Fruit fly (Drosophila melanogaster) whole organism, embryonic: ENCODE measurements around the gene CG3040.

ENCODE experiments used
- Adf1 ChIP-seq: fragments of 200-800 bp; sonication (Bioruptor generic); IDR thresholded peaks from 2 replicates; pipeline ENCODE4 v1.3.6; 2022; ENCODE audit warnings: missing biosample characterization, missing genetic modification characterization
- Aef1 ChIP-seq: fragments of 200-800 bp; sonication (Bioruptor generic); IDR thresholded peaks from 3 replicates; pipeline ENCODE4 v1.3.6; 2022; ENCODE audit warnings: missing biosample characterization, missing genetic modification characterization
- CG10209 ChIP-seq: fragments of 200-800 bp; sonication (Bioruptor generic); optimal IDR thresholded peaks from 3 replicates; lab custom pipeline; 2017; ENCODE audit warnings: missing biosample characterization, mild to moderate bottlenecking, missing genetic modification characterization, missing genetic modification reagents
- CG10979 ChIP-seq: fragments of 200-800 bp; sonication (Bioruptor generic); optimal IDR thresholded peaks from 2 replicates; lab custom pipeline; 2018; ENCODE audit warnings: missing biosample characterization, mild to moderate bottlenecking, missing genetic modification characterization, moderate library complexity
- CG13424 ChIP-seq: fragments of 200-800 bp; sonication (Bioruptor generic); optimal IDR thresholded peaks from 2 replicates; lab custom pipeline; 2019; ENCODE audit warnings: missing biosample characterization, mild to moderate bottlenecking, missing genetic modification characterization, moderate library complexity
- CG13775 ChIP-seq: fragments of 200-800 bp; sonication (Bioruptor generic); optimal IDR thresholded peaks from 3 replicates; lab custom pipeline; 2017; ENCODE audit warnings: missing biosample characterization, mild to moderate bottlenecking, missing genetic modification characterization
- CG14860 ChIP-seq: fragments of 200-800 bp; sonication (Bioruptor generic); IDR thresholded peaks from 3 replicates; pipeline ENCODE4 v1.3.6; 2022; ENCODE audit warnings: missing biosample characterization, missing genetic modification characterization; ENCODE audit not compliant: partially characterized antibody
- CG15479 ChIP-seq: fragments of 200-800 bp; sonication (Bioruptor generic); optimal IDR thresholded peaks from 3 replicates; lab custom pipeline; 2019; ENCODE audit warnings: missing biosample characterization, mild to moderate bottlenecking, missing genetic modification characterization, moderate library complexity
- CG1603 ChIP-seq: fragments of 200-800 bp; sonication (Bioruptor generic); optimal IDR thresholded peaks from 2 replicates; lab custom pipeline; 2019; ENCODE audit warnings: missing biosample characterization, mild to moderate bottlenecking, missing genetic modification characterization, moderate library complexity
- CG17359 ChIP-seq: fragments of 200-800 bp; sonication (Bioruptor generic); optimal IDR thresholded peaks from 3 replicates; lab custom pipeline; 2018; ENCODE audit warnings: missing biosample characterization, mild to moderate bottlenecking, missing genetic modification characterization, moderate library complexity
- CG17361 ChIP-seq: fragments of 200-800 bp; sonication (Bioruptor generic); IDR thresholded peaks from 3 replicates; pipeline ENCODE4 v1.3.6; 2022; ENCODE audit warnings: missing biosample characterization, missing genetic modification characterization
- CG18262 ChIP-seq: fragments of 200-800 bp; optimal IDR thresholded peaks from 3 replicates; lab custom pipeline; 2019; ENCODE audit warnings: missing biosample characterization, mild to moderate bottlenecking, missing genetic modification characterization, moderate library complexity
- CG30403 ChIP-seq: fragments of 200-800 bp; sonication (Bioruptor generic); optimal IDR thresholded peaks from 3 replicates; lab custom pipeline; 2016; ENCODE audit warnings: missing biosample characterization, missing genetic modification characterization
- CG32767 ChIP-seq: fragments of 200-800 bp; sonication (Bioruptor generic); IDR thresholded peaks from 2 replicates; pipeline ENCODE4 v1.3.6; 2022; ENCODE audit warnings: missing biosample characterization, missing genetic modification characterization
- CG3281 ChIP-seq: fragments of 200-800 bp; sonication (Bioruptor generic); optimal IDR thresholded peaks from 3 replicates; lab custom pipeline; 2017; ENCODE audit warnings: missing biosample characterization, mild to moderate bottlenecking, missing genetic modification characterization
- CG33557 ChIP-seq: fragments of 200-800 bp; sonication (Bioruptor generic); optimal IDR thresholded peaks from 2 replicates; lab custom pipeline; 2019; ENCODE audit warnings: missing biosample characterization, mild to moderate bottlenecking, missing genetic modification characterization, moderate library complexity
- CG6272 ChIP-seq: fragments of 200-800 bp; sonication (Bioruptor generic); IDR thresholded peaks from 2 replicates; pipeline ENCODE4 v1.3.6; 2022; ENCODE audit warnings: missing biosample characterization, missing genetic modification characterization
- CG7556 ChIP-seq: fragments of 200-800 bp; sonication (Bioruptor generic); optimal IDR thresholded peaks from 2 replicates; lab custom pipeline; 2017; ENCODE audit warnings: missing biosample characterization, mild to moderate bottlenecking, missing genetic modification characterization
- CG8290 ChIP-seq, 3 experiments: fragments of 200-800 bp; sonication (Bioruptor generic); optimal IDR thresholded peaks; 2 replicates each; lab custom pipeline; 2016 to 2019; ENCODE audit warnings: missing biosample characterization in 3 of 3, missing genetic modification characterization in 3 of 3, mild to moderate bottlenecking in 2 of 3, moderate library complexity in 1 of 3
- CG9437 ChIP-seq: fragments of 200-800 bp; sonication (Bioruptor generic); optimal IDR thresholded peaks from 2 replicates; lab custom pipeline; 2018; ENCODE audit warnings: missing biosample characterization, mild to moderate bottlenecking, missing genetic modification characterization
- CG9727 ChIP-seq: fragments of 200-800 bp; sonication (Bioruptor generic); optimal IDR thresholded peaks from 3 replicates; lab custom pipeline; 2017; ENCODE audit warnings: missing biosample characterization, mild to moderate bottlenecking, missing genetic modification characterization
- CG9817 ChIP-seq: fragments of 200-800 bp; sonication (Bioruptor generic); optimal IDR thresholded peaks from 2 replicates; lab custom pipeline; 2018; ENCODE audit warnings: missing biosample characterization, mild to moderate bottlenecking, missing genetic modification characterization, moderate library complexity
- CG9932 ChIP-seq: fragments of 200-800 bp; sonication (Bioruptor generic); IDR thresholded peaks from 2 replicates; pipeline ENCODE4 v1.3.6; 2022; ENCODE audit warnings: missing biosample characterization, missing genetic modification characterization
- CoRest ChIP-seq: fragments of 200-800 bp; sonication (Bioruptor generic); optimal IDR thresholded peaks from 3 replicates; lab custom pipeline; 2018; ENCODE audit warnings: missing biosample characterization, mild to moderate bottlenecking, missing genetic modification characterization, moderate library complexity
- Drgx ChIP-seq: fragments of 200-800 bp; sonication (Bioruptor generic); IDR thresholded peaks from 2 replicates; pipeline ENCODE4 v1.3.6; 2022; ENCODE audit warnings: missing biosample characterization, missing genetic modification characterization
- E2f1 ChIP-seq: fragments of 200-800 bp; sonication (Bioruptor generic); IDR thresholded peaks from 2 replicates; pipeline ENCODE4 v1.3.6; 2022; ENCODE audit warnings: missing biosample characterization, missing genetic modification characterization
- Hey ChIP-seq: fragments of 200-800 bp; sonication (Bioruptor generic); optimal IDR thresholded peaks from 3 replicates; lab custom pipeline; 2018; ENCODE audit warnings: missing biosample characterization, mild to moderate bottlenecking, missing genetic modification characterization
- Hr3 ChIP-seq: fragments of 200-800 bp; sonication (Bioruptor generic); optimal IDR thresholded peaks from 3 replicates; lab custom pipeline; 2016; ENCODE audit warnings: missing biosample characterization, missing genetic modification characterization
- Hr51 ChIP-seq, 2 experiments: fragments of 200-800 bp; sonication (Bioruptor generic); optimal IDR thresholded peaks; 2 replicates in 1 of 2; 3 replicates in 1 of 2; lab custom pipeline; 2016 to 2018; ENCODE audit warnings: missing biosample characterization in 2 of 2, missing genetic modification characterization in 2 of 2, mild to moderate bottlenecking in 1 of 2, moderate library complexity in 1 of 2
- Hsf ChIP-seq: fragments of 200-800 bp; sonication (Bioruptor generic); optimal IDR thresholded peaks from 3 replicates; lab custom pipeline; 2016; ENCODE audit warnings: missing biosample characterization, missing genetic modification characterization
- Med ChIP-seq: fragments of 200-800 bp; sonication (Bioruptor generic); peaks from one replicate; lab custom pipeline; 2016; ENCODE audit warnings: missing biosample characterization, missing genetic modification characterization, mild to moderate bottlenecking, inconsistent platforms, moderate library complexity
- NK7.1 ChIP-seq: fragments of 200-800 bp; sonication (Bioruptor generic); optimal IDR thresholded peaks from 3 replicates; lab custom pipeline; 2016; ENCODE audit warnings: missing biosample characterization, missing genetic modification characterization
- ato ChIP-seq: fragments of 200-800 bp; sonication (Bioruptor generic); IDR thresholded peaks from 2 replicates; pipeline ENCODE4 v1.3.6; 2022; ENCODE audit warnings: missing biosample characterization, missing genetic modification characterization; ENCODE audit not compliant: partially characterized antibody
- bab2 ChIP-seq: fragments of 200-800 bp; sonication (Bioruptor generic); optimal IDR thresholded peaks from 2 replicates; lab custom pipeline; 2016; ENCODE audit warnings: missing biosample characterization, missing genetic modification characterization
- chif ChIP-seq, 2 experiments: fragments of 200-800 bp; sonication (Bioruptor generic); optimal IDR thresholded peaks; 3 replicates each; lab custom pipeline; 2016; ENCODE audit warnings: missing biosample characterization in 2 of 2, missing genetic modification characterization in 2 of 2
- ci ChIP-seq: fragments of 200-800 bp; sonication (Bioruptor generic); IDR thresholded peaks from 3 replicates; pipeline ENCODE4 v1.3.6; 2022; ENCODE audit warnings: missing biosample characterization, missing genetic modification characterization
- dpn ChIP-seq, 2 experiments: fragments of 200-800 bp; sonication (Bioruptor generic); optimal IDR thresholded peaks; 3 replicates each; lab custom pipeline; 2016; ENCODE audit warnings: missing biosample characterization in 2 of 2, missing genetic modification characterization in 2 of 2
- eve ChIP-seq, 2 experiments: fragments of >200 bp; optimal IDR thresholded peaks; 2 replicates each; lab custom pipeline; 2017; ENCODE audit warnings: missing biosample characterization in 2 of 2, missing genetic modification characterization in 2 of 2
- gcm ChIP-seq: fragments of 200-800 bp; sonication (Bioruptor generic); optimal IDR thresholded peaks from 2 replicates; lab custom pipeline; 2019; ENCODE audit warnings: missing biosample characterization, mild to moderate bottlenecking, missing genetic modification characterization, moderate library complexity
- gem ChIP-seq: fragments of 200-800 bp; sonication (Bioruptor generic); optimal IDR thresholded peaks from 2 replicates; lab custom pipeline; 2019; ENCODE audit warnings: missing biosample characterization, mild to moderate bottlenecking, missing genetic modification characterization, moderate library complexity
- hbn ChIP-seq: fragments of 200-800 bp; sonication (Bioruptor generic); IDR thresholded peaks from 2 replicates; pipeline ENCODE4 v1.3.6; 2022; ENCODE audit warnings: missing biosample characterization, missing genetic modification characterization; ENCODE audit not compliant: partially characterized antibody
- jing ChIP-seq: fragments of 200-800 bp; sonication (Bioruptor generic); optimal IDR thresholded peaks from 2 replicates; lab custom pipeline; 2018; ENCODE audit warnings: missing biosample characterization, mild to moderate bottlenecking, missing genetic modification characterization
- nmo ChIP-seq: fragments of 200-800 bp; sonication (Bioruptor generic); optimal IDR thresholded peaks from 2 replicates; lab custom pipeline; 2018; ENCODE audit warnings: missing biosample characterization, mild to moderate bottlenecking, missing genetic modification characterization, moderate library complexity
- oc ChIP-seq: fragments of 200-800 bp; sonication (Bioruptor generic); optimal IDR thresholded peaks from 2 replicates; lab custom pipeline; 2018; ENCODE audit warnings: missing biosample characterization, mild to moderate bottlenecking, missing genetic modification characterization, moderate library complexity
- phol ChIP-seq: fragments of 200-800 bp; sonication (Bioruptor generic); optimal IDR thresholded peaks from 3 replicates; lab custom pipeline; 2018; ENCODE audit warnings: missing biosample characterization, mild to moderate bottlenecking, missing genetic modification characterization, moderate library complexity
- row ChIP-seq: fragments of 200-800 bp; sonication (Bioruptor generic); IDR thresholded peaks from 3 replicates; pipeline ENCODE4 v1.3.6; 2022; ENCODE audit warnings: missing biosample characterization, missing genetic modification characterization
- sima ChIP-seq: fragments of 200-800 bp; sonication (Bioruptor generic); optimal IDR thresholded peaks from 2 replicates; lab custom pipeline; 2016; ENCODE audit warnings: missing biosample characterization, missing genetic modification characterization
- tll ChIP-seq, 2 experiments: fragments of 200-800 bp in 1 of 2; fragments of >200 bp in 1 of 2; sonication (Bioruptor generic) in 1 of 2; optimal IDR thresholded peaks; 2 replicates each; lab custom pipeline; 2017 to 2019; ENCODE audit warnings: missing biosample characterization in 2 of 2, missing genetic modification characterization in 2 of 2, mild to moderate bottlenecking in 1 of 2, moderate library complexity in 1 of 2
- wdn ChIP-seq: fragments of 200-800 bp; sonication (Bioruptor generic); IDR thresholded peaks from 2 replicates; pipeline ENCODE4 v1.3.6; 2022; ENCODE audit warnings: missing biosample characterization, missing genetic modification characterization

CG3040 gene

dm6 chrX:6982054-6982453 lies 8.9 kb upstream of the CG3040 start:
- TF ChIP-seq Hr51 (GFP tag; optimal IDR thresholded peaks at IDR 0.05; lab: Kevin White, UChicago) (peak in 1 of 2 experiments; percentile 42), row (GFP tag; lab: Robert Waterston, UW) (peak; percentile 52), Hr3 (peak; percentile 29), CG17361 (GFP tag; lab: Robert Waterston, UW) (peak; percentile 65; the same call in 2 of the 3 replicates), E2f1 (GFP tag; lab: Robert Waterston, UW) (no peak), bab2 (no peak), CG1603 (tag; lab: Kevin White, UChicago) (peak; percentile 52), CG9817 (tag; lab: Kevin White, UChicago) (peak; percentile 2), CG9437 (GFP tag; lab: Kevin White, UChicago) (peak; percentile 1), phol (peak; percentile 60), gem (tag; lab: Kevin White, UChicago) (peak; percentile 73), hbn (GFP tag; lab: Robert Waterston, UW) (no peak), CG10209 (GFP tag; lab: Kevin White, UChicago) (peak; percentile 7), wdn (GFP tag; lab: Robert Waterston, UW) (no peak), NK7.1 (GFP tag; lab: Kevin White, UChicago) (peak; percentile 28), oc (tag; lab: Kevin White, UChicago) (peak; percentile 3), CG14860 (GFP tag; lab: Robert Waterston, UW) (no peak), Hey (tag; lab: Kevin White, UChicago) (no peak), CG10979 (tag; lab: Kevin White, UChicago) (peak; percentile 59), CoRest (peak; percentile 54), dpn (GFP tag; optimal IDR thresholded peaks at IDR 0.05; lab: Kevin White, UChicago) (peak; percentile 1 to 13), Aef1 (no peak), CG32767 (GFP tag; lab: Robert Waterston, UW) (no peak), CG7556 (GFP tag; lab: Kevin White, UChicago) (peak; percentile 5), CG18262 (tag; lab: Kevin White, UChicago) (peak; percentile 66), CG33557 (GFP tag; lab: Kevin White, UChicago) (peak; percentile 17), Med (GFP tag; lab: Kevin White, UChicago) (peak; percentile 81), CG30403 (peak; percentile 29), nmo (GFP tag; lab: Kevin White, UChicago) (peak; percentile 39), CG8290 (GFP tag; optimal IDR thresholded peaks at IDR 0.05; lab: Kevin White, UChicago) (no peak), CG8290 (tag; optimal IDR thresholded peaks at IDR 0.05; lab: Kevin White, UChicago) (peak in 1 of 2 experiments; percentile 5), tll (GFP tag; optimal IDR thresholded peaks at IDR 0.05; lab: Kevin White, UChicago) (no peak), Adf1 (no peak), gcm (GFP tag; lab: Kevin White, UChicago) (peak; percentile 19), CG9932 (no peak), Drgx (GFP tag; lab: Robert Waterston, UW) (no peak), eve (GFP tag; optimal IDR thresholded peaks at IDR 0.05; lab: Kevin White, UChicago) (peak in 1 of 2 experiments; percentile 59), CG9727 (peak; percentile 25), jing (GFP tag; lab: Kevin White, UChicago) (peak; percentile 3), ato (GFP tag; lab: Robert Waterston, UW) (no peak), chif (GFP tag; optimal IDR thresholded peaks at IDR 0.05; lab: Kevin White, UChicago) (peak in 1 of 2 experiments; percentile 20), CG15479 (GFP tag; lab: Kevin White, UChicago) (no peak), CG13775 (peak; percentile 24), CG6272 (no peak), CG13424 (tag; lab: Kevin White, UChicago) (peak; percentile 19), CG3281 (GFP tag; lab: Kevin White, UChicago) (peak; percentile 21), CG17359 (peak; percentile 37), ci (GFP tag; lab: Robert Waterston, UW) (0 out of 3 replicates have a peak, but pooled peaks have one; percentile 11), sima (GFP tag; lab: Kevin White, UChicago) (no peak), Hsf (GFP tag; lab: Kevin White, UChicago) (peak; percentile 42)
